Worm (Caenorhabditis elegans) whole organism, L3 larva: ENCODE measurements around the gene C26B9.1.

Source experiments
- ZK546.5 ChIP-seq: sonication (generic microtip); optimal IDR thresholded peaks from 2 replicates; lab custom pipeline; 2017; ENCODE audit warnings: missing biosample characterization, missing genetic modification characterization
- aly-2 ChIP-seq: fragments of 150-350 bp; optimal IDR thresholded peaks from 2 replicates; lab custom pipeline; 2014; ENCODE audit warnings: missing biosample characterization, missing genetic modification characterization
- ama-1 ChIP-seq: fragments of 150-350 bp; optimal IDR thresholded peaks from 2 replicates; lab custom pipeline; 2018
- egl-27 ChIP-seq: sonication (generic microtip); optimal IDR thresholded peaks from 4 replicates; lab custom pipeline; 2017; ENCODE audit warnings: missing biosample characterization, missing genetic modification reagents, missing genetic modification characterization
- fkh-10 ChIP-seq: sonication (generic microtip); optimal IDR thresholded peaks from 2 replicates; lab custom pipeline; 2017; ENCODE audit warnings: missing biosample characterization, missing genetic modification reagents, missing genetic modification characterization
- fos-1 ChIP-seq: fragments of 150-350 bp; optimal IDR thresholded peaks from 2 replicates; lab custom pipeline; 2014; ENCODE audit warnings: missing biosample characterization, missing genetic modification characterization
- mdl-1 ChIP-seq: fragments of 150-350 bp; optimal IDR thresholded peaks from 2 replicates; lab custom pipeline; 2014; ENCODE audit warnings: missing biosample characterization, missing genetic modification characterization
- pha-4 ChIP-seq: fragments of 150-350 bp; optimal IDR thresholded peaks from 2 replicates; lab custom pipeline; 2014; ENCODE audit warnings: missing biosample characterization, missing genetic modification reagents, missing genetic modification characterization
- snpc-4 ChIP-seq: fragments of 150-350 bp; optimal IDR thresholded peaks from 2 replicates; lab custom pipeline; 2014; ENCODE audit warnings: missing biosample characterization, missing genetic modification characterization

DNA sequence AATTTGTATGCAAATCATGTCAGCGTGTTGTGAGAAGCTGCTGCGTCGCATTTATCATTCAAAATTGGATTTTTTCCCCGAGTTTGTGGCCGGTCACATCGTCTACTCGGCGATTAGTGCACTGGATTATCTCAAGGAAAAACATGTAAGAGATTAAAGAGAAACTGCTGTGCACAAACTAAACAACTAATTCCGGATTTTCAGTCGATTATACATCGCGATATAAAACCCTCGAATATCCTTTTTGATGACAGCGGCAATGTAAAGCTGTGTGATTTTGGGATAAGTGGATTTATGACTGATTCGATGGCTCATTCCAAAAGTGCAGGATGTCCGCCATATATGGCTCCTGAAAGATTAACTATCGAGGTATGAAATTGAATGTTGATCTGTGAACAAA is 26.2 kb downstream of the C26B9.1 start:
- TF ChIP-seq aly-2 (tag; lab: Kevin White, UChicago) = no peak
- TF ChIP-seq mdl-1 (tag; lab: Kevin White, UChicago) = no peak
- TF ChIP-seq egl-27 (tag; lab: Kevin White, UChicago) = no peak
- no peak for TF ChIP-seq pha-4 (tag; lab: Kevin White, UChicago)
- no peak for TF ChIP-seq ZK546.5 (tag; lab: Kevin White, UChicago)
- no peak for TF ChIP-seq fkh-10 (GFP tag; lab: Kevin White, UChicago)
- TF ChIP-seq fos-1 = no peak
- no peak for TF ChIP-seq snpc-4
- TF ChIP-seq ama-1 (lab: Kevin White, UChicago) = no peak
